Worm (Caenorhabditis elegans) whole organism, L4 larva: ENCODE results near the gene F33H12.7.
"Not testable (repeated sequence)": the region's sequence is repeated elsewhere in the genome, so short reads cannot be mapped to it uniquely, and the experiment has no call there.

Experiments used
- D1046.2 ChIP-seq: fragments of 200-800 bp; sonication (Bioruptor generic); IDR thresholded peaks from 2 replicates; pipeline ENCODE4 v1.3.6; 2022; ENCODE audit warnings: missing genetic modification characterization, missing compliant biosample characterization
- F26F4.8 ChIP-seq: fragments of 200-800 bp; sonication (Bioruptor generic); conservative IDR thresholded peaks from 2 replicates; pipeline ENCODE4 v1.3.6; 2022; ENCODE audit warnings: missing genetic modification characterization, missing compliant biosample characterization
- T20F7.1 ChIP-seq: fragments of 200-800 bp; sonication (Bioruptor generic); optimal IDR thresholded peaks from 2 replicates; lab custom pipeline; 2018; ENCODE audit warnings: mild to moderate bottlenecking, missing genetic modification characterization, missing compliant biosample characterization
- T26A8.4 ChIP-seq: fragments of 200-800 bp; sonication (Bioruptor generic); IDR thresholded peaks from 2 replicates; pipeline ENCODE4 v1.3.6; 2022; ENCODE audit warnings: missing genetic modification characterization, missing compliant biosample characterization
- Y48G9A.11 ChIP-seq: fragments of 200-800 bp; sonication (Bioruptor generic); IDR thresholded peaks from 2 replicates; pipeline ENCODE4 v1.3.6; 2022; ENCODE audit warnings: missing genetic modification reagents, missing genetic modification characterization, missing compliant biosample characterization
- Y5F2A.4 ChIP-seq: fragments of 200-800 bp; sonication (Bioruptor generic); optimal IDR thresholded peaks from 2 replicates; lab custom pipeline; 2018; ENCODE audit warnings: mild to moderate bottlenecking, missing genetic modification characterization, missing compliant biosample characterization
- aha-1 ChIP-seq: fragments of 150-350 bp; peaks from one replicate; lab custom pipeline; 2014; ENCODE audit warnings: missing biosample characterization, missing genetic modification characterization
- aly-2 ChIP-seq: sonication (generic microtip); optimal IDR thresholded peaks from 2 replicates; lab custom pipeline; 2018; ENCODE audit warnings: missing biosample characterization, missing genetic modification characterization
- ama-1 ChIP-seq: fragments of 150-350 bp; optimal IDR thresholded peaks from 2 replicates; lab custom pipeline; 2014; ENCODE audit warnings: inconsistent platforms, mixed read lengths
- arid-1 ChIP-seq: fragments of 200-800 bp; sonication (Bioruptor generic); conservative IDR thresholded peaks from 2 replicates; pipeline ENCODE4 v1.3.6; 2022; ENCODE audit warnings: missing genetic modification reagents, missing genetic modification characterization, missing compliant biosample characterization
- ceh-28 ChIP-seq: fragments of 150-350 bp; optimal IDR thresholded peaks from 2 replicates; lab custom pipeline; 2014; ENCODE audit warnings: missing biosample characterization, missing genetic modification reagents, missing genetic modification characterization
- ceh-82 ChIP-seq: sonication (generic microtip); optimal IDR thresholded peaks from 2 replicates; lab custom pipeline; 2017; ENCODE audit warnings: missing biosample characterization, missing genetic modification characterization
- cey-2 ChIP-seq: sonication (generic microtip); optimal IDR thresholded peaks from 3 replicates; lab custom pipeline; 2017; ENCODE audit warnings: missing genetic modification characterization, mild to moderate bottlenecking, missing compliant biosample characterization, antibody characterized with exemption, borderline replicate concordance; ENCODE audit not compliant: insufficient read depth
- ctbp-1 ChIP-seq: fragments of 200-800 bp; sonication (Bioruptor generic); IDR thresholded peaks from 2 replicates; pipeline ENCODE4 v1.3.6; 2022; ENCODE audit warnings: missing genetic modification reagents, missing genetic modification characterization, missing compliant biosample characterization
- daf-12 ChIP-seq: fragments of 150-350 bp; optimal IDR thresholded peaks from 2 replicates; lab custom pipeline; 2014; ENCODE audit warnings: missing biosample characterization, missing genetic modification reagents, missing genetic modification characterization
- daf-8 ChIP-seq: fragments of 200-800 bp; sonication (Bioruptor generic); IDR thresholded peaks from 2 replicates; pipeline ENCODE4 v1.3.6; 2022; ENCODE audit warnings: missing genetic modification characterization, missing compliant biosample characterization
- dmd-6 ChIP-seq: fragments of 200-800 bp; sonication (Bioruptor generic); IDR thresholded peaks from 2 replicates; pipeline ENCODE4 v1.3.6; 2022; ENCODE audit warnings: missing genetic modification reagents, missing genetic modification characterization, missing compliant biosample characterization
- dve-1 ChIP-seq: sonication (generic microtip); optimal IDR thresholded peaks from 2 replicates; lab custom pipeline; 2017; ENCODE audit warnings: antibody characterized with exemption, mild to moderate bottlenecking, missing genetic modification characterization, missing compliant biosample characterization; ENCODE audit not compliant: insufficient read depth
- hlh-11 ChIP-seq: fragments of 200-800 bp; sonication (Bioruptor generic); optimal IDR thresholded peaks from 2 replicates; lab custom pipeline; 2018; ENCODE audit warnings: mild to moderate bottlenecking, missing genetic modification characterization, missing compliant biosample characterization
- hlh-30 ChIP-seq: sonication (generic microtip); optimal IDR thresholded peaks from 2 replicates; lab custom pipeline; 2017; ENCODE audit warnings: antibody characterized with exemption, mild to moderate bottlenecking, missing genetic modification characterization, missing compliant biosample characterization; ENCODE audit not compliant: insufficient read depth
- hmg-1.1 ChIP-seq: fragments of 200-800 bp; sonication (Bioruptor generic); IDR thresholded peaks from 2 replicates; pipeline ENCODE4 v1.3.6; 2022; ENCODE audit warnings: missing genetic modification reagents, missing genetic modification characterization, missing compliant biosample characterization
- lin-1 ChIP-seq: fragments of 200-800 bp; sonication (Bioruptor generic); IDR thresholded peaks from 2 replicates; pipeline ENCODE4 v1.3.6; 2022; ENCODE audit warnings: missing genetic modification reagents, missing genetic modification characterization, missing compliant biosample characterization
- lin-13 ChIP-seq: fragments of 150-350 bp; optimal IDR thresholded peaks from 2 replicates; lab custom pipeline; 2014; ENCODE audit warnings: missing biosample characterization, missing genetic modification reagents, missing genetic modification characterization
- lin-39 ChIP-seq: fragments of 150-350 bp; optimal IDR thresholded peaks from 2 replicates; lab custom pipeline; 2014; ENCODE audit warnings: missing biosample characterization, missing genetic modification reagents, missing genetic modification characterization
- madf-9 ChIP-seq: fragments of 200-800 bp; sonication (Bioruptor generic); conservative IDR thresholded peaks from 2 replicates; pipeline ENCODE4 v1.3.6; 2022; ENCODE audit warnings: missing genetic modification reagents, missing genetic modification characterization, missing compliant biosample characterization
- mdt-29 ChIP-seq: fragments of 200-800 bp; sonication (Bioruptor generic); IDR thresholded peaks from 2 replicates; pipeline ENCODE4 v1.3.6; 2022; ENCODE audit warnings: missing genetic modification reagents, missing genetic modification characterization, missing compliant biosample characterization
- mxl-2 ChIP-seq: fragments of 200-800 bp; sonication (Bioruptor generic); conservative IDR thresholded peaks from 2 replicates; pipeline ENCODE4 v1.3.6; 2022; ENCODE audit warnings: missing genetic modification reagents, missing genetic modification characterization, missing compliant biosample characterization
- nhr-10 ChIP-seq: fragments of 150-350 bp; optimal IDR thresholded peaks from 2 replicates; lab custom pipeline; 2014; ENCODE audit warnings: missing biosample characterization, missing genetic modification characterization
- nhr-111 ChIP-seq: fragments of 200-800 bp; sonication (Bioruptor generic); optimal IDR thresholded peaks from 2 replicates; lab custom pipeline; 2018; ENCODE audit warnings: mild to moderate bottlenecking, missing genetic modification characterization, missing compliant biosample characterization
- nhr-25 ChIP-seq: sonication (generic microtip); optimal IDR thresholded peaks from 2 replicates; lab custom pipeline; 2017; ENCODE audit warnings: missing genetic modification characterization, mild to moderate bottlenecking, missing compliant biosample characterization, antibody characterized with exemption, moderate library complexity, borderline replicate concordance; ENCODE audit not compliant: insufficient read depth
- nhr-41 ChIP-seq: fragments of 200-800 bp; sonication (Bioruptor generic); IDR thresholded peaks from 2 replicates; pipeline ENCODE4 v1.3.6; 2022; ENCODE audit warnings: missing genetic modification reagents, missing genetic modification characterization, missing compliant biosample characterization
- nhr-42 ChIP-seq: fragments of 200-800 bp; sonication (Bioruptor generic); IDR thresholded peaks from 2 replicates; pipeline ENCODE4 v1.3.6; 2022; ENCODE audit warnings: missing genetic modification characterization, missing compliant biosample characterization
- nhr-48 ChIP-seq: sonication (generic microtip); optimal IDR thresholded peaks from 2 replicates; lab custom pipeline; 2016; ENCODE audit warnings: mild to moderate bottlenecking, missing genetic modification characterization, missing compliant biosample characterization
- nhr-6 ChIP-seq: fragments of 150-350 bp; optimal IDR thresholded peaks from 2 replicates; lab custom pipeline; 2014; ENCODE audit warnings: missing biosample characterization, missing genetic modification characterization
- nhr-77 ChIP-seq: fragments of 150-350 bp; optimal IDR thresholded peaks from 2 replicates; lab custom pipeline; 2014; ENCODE audit warnings: missing biosample characterization, missing genetic modification characterization
- sdz-12 ChIP-seq: fragments of 200-800 bp; sonication (Bioruptor generic); optimal IDR thresholded peaks from 2 replicates; lab custom pipeline; 2018; ENCODE audit warnings: mild to moderate bottlenecking, missing genetic modification characterization, missing compliant biosample characterization
- skn-1 ChIP-seq: fragments of 150-350 bp; optimal IDR thresholded peaks from 2 replicates; lab custom pipeline; 2014; ENCODE audit warnings: missing biosample characterization, missing genetic modification characterization
- spr-3 ChIP-seq: fragments of 200-800 bp; sonication (Bioruptor generic); optimal IDR thresholded peaks from 2 replicates; lab custom pipeline; 2018; ENCODE audit warnings: mild to moderate bottlenecking, missing genetic modification characterization, missing compliant biosample characterization
- unc-130 ChIP-seq: sonication (generic microtip); optimal IDR thresholded peaks from 2 replicates; lab custom pipeline; 2016; ENCODE audit warnings: missing genetic modification reagents, missing genetic modification characterization, missing compliant biosample characterization
- unc-39 ChIP-seq: sonication (generic microtip); optimal IDR thresholded peaks from 2 replicates; lab custom pipeline; 2017; ENCODE audit warnings: missing biosample characterization, missing genetic modification characterization
- unc-62 ChIP-seq, 3 experiments: fragments of 150-350 bp in 1 of 3; sonication (generic microtip); optimal IDR thresholded peaks in 2 of 3; peaks in 1 of 3; 1 replicate in 1 of 3; 2 replicates in 2 of 3; lab custom pipeline; 2014 to 2017; ENCODE audit warnings: missing biosample characterization in 3 of 3, missing genetic modification characterization in 3 of 3, missing genetic modification reagents in 3 of 3, missing genotype in 1 of 3
- zip-11 ChIP-seq: fragments of 200-800 bp; sonication (Bioruptor generic); IDR thresholded peaks from 2 replicates; pipeline ENCODE4 v1.3.6; 2022; ENCODE audit warnings: missing genetic modification characterization, missing compliant biosample characterization
- ztf-11 ChIP-seq: fragments of 150-350 bp; optimal IDR thresholded peaks from 2 replicates; lab custom pipeline; 2014; ENCODE audit warnings: missing biosample characterization, missing genetic modification characterization
- ztf-7 ChIP-seq: fragments of 150-350 bp; optimal IDR thresholded peaks from 2 replicates; lab custom pipeline; 2014; ENCODE audit warnings: missing biosample characterization, missing genetic modification characterization

F33H12.7 gene

DNA sequence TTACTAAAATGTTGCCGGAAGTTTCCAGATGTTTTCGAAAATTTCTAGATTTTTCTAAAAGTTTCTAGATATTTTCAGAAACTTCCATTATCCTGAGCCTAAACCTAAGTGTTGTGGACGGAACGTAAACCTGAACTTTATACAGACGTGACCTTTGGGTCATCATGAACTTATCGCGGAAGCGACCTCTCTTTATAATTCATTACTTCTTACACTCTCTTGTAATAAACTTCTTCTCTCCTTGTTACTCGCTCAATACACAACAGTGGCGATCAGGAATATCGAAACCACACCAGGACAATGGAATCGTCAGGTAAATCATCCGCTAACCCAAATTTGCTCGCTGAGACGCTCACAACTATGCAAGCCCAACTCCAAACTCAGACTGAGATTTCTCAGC is 33.0 kb downstream of the F33H12.7 start, which contains the start of gene K02F6.1:
K02F6.1 (plus strand) TSS at position 301 of the 400 bp plus-strand sequence.
- not testable (repeated sequence) for TF ChIP-seq ztf-7; D1046.2 (GFP tag; lab: Robert Waterston, UW); T26A8.4 (GFP tag; lab: Robert Waterston, UW)

DNA sequence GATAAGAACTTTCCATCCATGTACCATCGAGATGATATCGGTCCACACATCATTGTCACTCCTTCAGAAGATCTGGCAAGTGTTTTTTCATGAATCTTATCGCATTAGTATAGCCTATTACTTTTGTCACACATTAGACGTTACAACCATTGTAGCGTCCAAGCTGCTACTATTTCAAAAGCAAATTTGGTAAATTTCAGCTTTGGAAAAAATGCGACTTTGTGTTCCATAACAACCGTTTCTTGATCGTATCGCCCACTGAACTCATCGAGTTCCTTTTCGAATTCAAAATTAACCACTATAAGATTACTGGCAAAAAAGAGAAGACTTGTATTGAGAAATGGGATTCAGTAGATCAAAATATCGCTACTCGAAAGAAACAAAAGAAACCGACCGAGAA is 33.7 kb downstream of the F33H12.7 start:
- peak; percentile 35 for TF ChIP-seq aha-1 (tag; lab: Kevin White, UChicago)
- TF ChIP-seq unc-62 (GFP tag; optimal IDR thresholded peaks at IDR 0.05 in 1 of 2; lab: Kevin White, UChicago), result peak in 1 of 2 experiments; percentile 90
- TF ChIP-seq unc-62 (tag; optimal IDR thresholded peaks at IDR 0.05; lab: Kevin White, UChicago), result no peak
- no peak for TF ChIP-seq cey-2 (tag; lab: Kevin White, UChicago)
- TF ChIP-seq ztf-11 (tag; lab: Kevin White, UChicago), result no peak

DNA sequence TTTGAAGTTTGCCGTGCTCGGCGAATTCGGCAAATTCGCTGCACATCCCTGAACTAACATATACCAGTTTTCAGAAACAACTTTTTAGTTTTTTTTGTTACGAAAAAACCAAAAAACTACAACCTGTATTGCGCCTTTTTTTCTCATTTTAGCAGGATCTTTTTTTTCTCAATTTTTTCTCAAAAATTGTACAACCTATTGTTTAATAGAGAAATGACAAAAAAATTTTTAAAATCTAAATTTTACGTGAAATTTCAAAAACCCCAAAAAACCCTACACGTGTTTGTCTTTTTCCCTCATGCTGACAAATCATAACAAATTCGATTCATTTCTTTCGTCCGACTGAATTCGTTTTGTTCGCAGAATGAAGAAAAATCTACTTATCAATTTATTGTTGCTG is 40.8 kb downstream of the F33H12.7 start, which contains the start of gene K02F6.3:
K02F6.3 (plus strand) TSS at position 301 of the 400 bp plus-strand sequence.
- no peak for TF ChIP-seq nhr-41 (GFP tag; lab: Robert Waterston, UW)
- TF ChIP-seq lin-1, result no peak
- TF ChIP-seq ceh-28, result no peak
- TF ChIP-seq zip-11 (GFP tag; lab: Robert Waterston, UW), result no peak
- TF ChIP-seq mxl-2, result no peak
- no peak for TF ChIP-seq daf-12
- no peak for TF ChIP-seq ceh-82 (tag; lab: Kevin White, UChicago)
- TF ChIP-seq sdz-12 (GFP tag; lab: Kevin White, UChicago), result no peak
- no peak for TF ChIP-seq ama-1 (lab: Kevin White, UChicago)
- TF ChIP-seq hmg-1.1 (GFP tag; lab: Robert Waterston, UW), result no peak
- TF ChIP-seq F26F4.8 (GFP tag; lab: Robert Waterston, UW), result no peak
- no peak for TF ChIP-seq unc-39 (tag; lab: Kevin White, UChicago)
- no peak for TF ChIP-seq aly-2
- no peak for TF ChIP-seq lin-39

DNA sequence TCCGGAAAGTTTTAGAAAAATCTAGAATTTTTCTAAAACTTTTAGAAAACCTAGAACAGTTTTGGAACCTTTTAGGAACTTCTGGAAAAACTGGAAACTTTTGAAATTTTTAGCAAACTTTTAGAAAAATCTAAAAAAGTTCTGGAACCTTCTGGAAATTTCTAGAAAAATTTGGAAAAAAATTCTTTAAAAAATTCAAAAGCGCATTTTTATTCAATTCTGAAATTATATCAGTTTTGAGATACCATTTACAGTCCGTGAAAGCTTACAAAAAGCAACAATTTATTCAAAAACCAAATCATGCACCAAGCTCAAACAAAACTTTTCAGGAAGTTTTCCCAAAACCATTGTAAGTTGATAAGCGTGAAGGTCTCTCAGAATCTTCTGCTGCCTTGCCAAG is 48.5 kb downstream of the F33H12.7 start, which contains the start of gene K02F6.4:
K02F6.4 (plus strand) TSS at position 301 of the 400 bp plus-strand sequence.
- TF ChIP-seq Y5F2A.4 (no peak), nhr-42 (GFP tag; lab: Robert Waterston, UW) (no peak), nhr-25 (tag; lab: Kevin White, UChicago) (no peak), nhr-111 (GFP tag; lab: Kevin White, UChicago) (no peak), T20F7.1 (GFP tag; lab: Kevin White, UChicago) (no peak), T26A8.4 (GFP tag; lab: Robert Waterston, UW) (no peak), nhr-6 (tag; lab: Kevin White, UChicago) (no peak), arid-1 (no peak), nhr-41 (GFP tag; lab: Robert Waterston, UW) (no peak), dve-1 (tag; lab: Kevin White, UChicago) (no peak), zip-11 (GFP tag; lab: Robert Waterston, UW) (no peak), nhr-48 (tag; lab: Kevin White, UChicago) (no peak), ctbp-1 (GFP tag; lab: Robert Waterston, UW) (no peak)

DNA sequence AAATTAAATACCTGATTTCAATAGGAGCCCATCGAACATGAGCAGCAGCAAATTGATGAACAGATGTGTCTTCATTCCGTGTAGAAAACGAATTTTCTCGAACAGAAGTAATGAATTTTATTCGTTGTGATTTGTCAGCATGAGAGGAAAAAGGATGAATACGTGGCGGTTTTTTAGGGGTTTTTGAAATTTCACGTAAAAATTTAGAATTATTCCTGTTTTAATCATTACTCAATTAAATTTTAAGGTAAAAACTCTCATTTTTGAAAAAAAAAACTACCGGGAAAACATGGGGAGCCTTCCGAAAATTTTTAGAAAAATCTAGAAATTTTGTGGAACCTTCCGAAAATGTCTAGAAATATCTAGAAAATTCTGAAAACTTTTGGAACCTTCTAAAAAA is 49.0 kb downstream of the F33H12.7 start, which contains the start of gene K02F6.7:
K02F6.7 (minus strand) TSS at position 101 of the 400 bp plus-strand sequence.
- no peak for TF ChIP-seq daf-8
- TF ChIP-seq nhr-77 (tag; lab: Kevin White, UChicago), result no peak
- no peak for TF ChIP-seq hlh-30
- no peak for TF ChIP-seq mdt-29 (GFP tag; lab: Robert Waterston, UW)
- TF ChIP-seq hlh-11, result no peak
- TF ChIP-seq nhr-10 (tag; lab: Kevin White, UChicago), result no peak
- no peak for TF ChIP-seq ctbp-1 (GFP tag; lab: Robert Waterston, UW)
- TF ChIP-seq dmd-6 (GFP tag; lab: Robert Waterston, UW), result no peak
- no peak for TF ChIP-seq madf-9
- TF ChIP-seq hmg-1.1 (GFP tag; lab: Robert Waterston, UW), result no peak
- TF ChIP-seq lin-1, result no peak
- no peak for TF ChIP-seq mxl-2
- no peak for TF ChIP-seq unc-130 (GFP tag; lab: Kevin White, UChicago)
- no peak for TF ChIP-seq Y48G9A.11
- no peak for TF ChIP-seq lin-13 (GFP tag; lab: Kevin White, UChicago)
- no peak for TF ChIP-seq nhr-25 (tag; lab: Kevin White, UChicago)
- TF ChIP-seq lin-39, result no peak
- TF ChIP-seq spr-3, result no peak
- no peak for TF ChIP-seq skn-1 (tag; lab: Kevin White, UChicago)
